Fruit fly (Drosophila melanogaster) whole organism, embryonic: ENCODE measurements around the gene CG15891.
A peak's percentile ranks its signal among the peaks of the same experiment; 100 is the strongest.

Source experiments
- ATbp ChIP-seq: fragments of 200-800 bp; sonication (Bioruptor generic); optimal IDR thresholded peaks from 2 replicates; lab custom pipeline; 2017; ENCODE audit warnings: missing biosample characterization, mild to moderate bottlenecking, missing genetic modification characterization, missing genetic modification reagents
- Bdp1 ChIP-seq: fragments of 200-800 bp; sonication (Bioruptor generic); optimal IDR thresholded peaks from 3 replicates; lab custom pipeline; 2016; ENCODE audit warnings: missing biosample characterization, missing genetic modification characterization
- Blimp-1 ChIP-seq: fragments of 200-800 bp; sonication (Bioruptor generic); optimal IDR thresholded peaks from 3 replicates; lab custom pipeline; 2018; ENCODE audit warnings: missing biosample characterization, missing genetic modification characterization, mild to moderate bottlenecking, moderate library complexity, missing genetic modification reagents
- CG10147 ChIP-seq: fragments of 200-800 bp; sonication (Bioruptor generic); optimal IDR thresholded peaks from 2 replicates; lab custom pipeline; 2019; ENCODE audit warnings: missing biosample characterization, mild to moderate bottlenecking, missing genetic modification characterization, moderate library complexity
- CG10321 ChIP-seq: fragments of 200-800 bp; sonication (Bioruptor generic); IDR thresholded peaks from 2 replicates; pipeline ENCODE4 v1.3.6; 2022; ENCODE audit warnings: missing biosample characterization, missing genetic modification characterization
- CG10431 ChIP-seq: fragments of 200-800 bp; sonication (Bioruptor generic); optimal IDR thresholded peaks from 3 replicates; lab custom pipeline; 2018; ENCODE audit warnings: missing biosample characterization, mild to moderate bottlenecking, missing genetic modification characterization
- CG11695 ChIP-seq: fragments of 200-800 bp; sonication (Bioruptor generic); IDR thresholded peaks from 3 replicates; pipeline ENCODE4 v1.3.6; 2022; ENCODE audit warnings: missing biosample characterization, missing genetic modification characterization
- CG11696 ChIP-seq: fragments of 200-800 bp; sonication (Bioruptor generic); IDR thresholded peaks from 2 replicates; pipeline ENCODE4 v1.3.6; 2022; ENCODE audit warnings: missing biosample characterization, missing genetic modification characterization
- CG11723 ChIP-seq: fragments of 200-800 bp; sonication (Bioruptor generic); optimal IDR thresholded peaks from 2 replicates; lab custom pipeline; 2017; ENCODE audit warnings: missing biosample characterization, mild to moderate bottlenecking, missing genetic modification characterization
- CG1233 ChIP-seq: fragments of 200-800 bp; sonication (Bioruptor generic); optimal IDR thresholded peaks from 4 replicates; lab custom pipeline; 2018; ENCODE audit warnings: missing biosample characterization, mild to moderate bottlenecking, missing genetic modification characterization
- CG12391 ChIP-seq: fragments of 200-800 bp; sonication (Bioruptor generic); optimal IDR thresholded peaks from 3 replicates; lab custom pipeline; 2018; ENCODE audit warnings: missing biosample characterization, mild to moderate bottlenecking, missing genetic modification characterization, moderate library complexity
- CG15011 ChIP-seq: fragments of 200-800 bp; sonication (Bioruptor generic); optimal IDR thresholded peaks from 3 replicates; lab custom pipeline; 2018; ENCODE audit warnings: missing biosample characterization, mild to moderate bottlenecking, missing genetic modification characterization
- CG15601 ChIP-seq: fragments of 200-800 bp; sonication (Bioruptor generic); optimal IDR thresholded peaks from 3 replicates; lab custom pipeline; 2019; ENCODE audit warnings: missing biosample characterization, mild to moderate bottlenecking, missing genetic modification characterization, moderate library complexity
- CG17612 ChIP-seq: fragments of 200-800 bp; sonication (Bioruptor generic); IDR thresholded peaks from 2 replicates; pipeline ENCODE4 v1.3.6; 2022; ENCODE audit warnings: missing biosample characterization, missing genetic modification characterization
- CG3065 ChIP-seq: fragments of 200-800 bp; sonication (Bioruptor generic); optimal IDR thresholded peaks from 2 replicates; lab custom pipeline; 2016; ENCODE audit warnings: missing biosample characterization, missing genetic modification characterization
- CG3163 ChIP-seq: fragments of 200-800 bp; sonication (Bioruptor generic); optimal IDR thresholded peaks from 3 replicates; lab custom pipeline; 2016; ENCODE audit warnings: missing biosample characterization, missing genetic modification characterization
- CG32532 ChIP-seq: fragments of 200-800 bp; sonication (Bioruptor generic); IDR thresholded peaks from 2 replicates; pipeline ENCODE4 v1.3.6; 2022; ENCODE audit warnings: missing biosample characterization, missing genetic modification characterization
- CG43689 ChIP-seq: fragments of 200-800 bp; sonication (Bioruptor generic); IDR thresholded peaks from 2 replicates; pipeline ENCODE4 v1.3.6; 2022; ENCODE audit warnings: missing biosample characterization, missing genetic modification characterization
- CG6683 ChIP-seq: fragments of 200-800 bp; sonication (Bioruptor generic); optimal IDR thresholded peaks from 2 replicates; lab custom pipeline; 2017; ENCODE audit warnings: missing biosample characterization, mild to moderate bottlenecking, missing genetic modification characterization, missing genetic modification reagents
- CG6689 ChIP-seq: fragments of 200-800 bp; sonication (Bioruptor generic); IDR thresholded peaks from 2 replicates; pipeline ENCODE4 v1.3.6; 2022; ENCODE audit warnings: missing biosample characterization, missing genetic modification characterization
- CG6854 ChIP-seq: fragments of 200-800 bp; sonication (Bioruptor generic); optimal IDR thresholded peaks from 3 replicates; lab custom pipeline; 2017; ENCODE audit warnings: missing biosample characterization, mild to moderate bottlenecking, missing genetic modification characterization
- CG7357 ChIP-seq: fragments of 200-800 bp; sonication (Bioruptor generic); IDR thresholded peaks from 3 replicates; pipeline ENCODE4 v1.3.6; 2022; ENCODE audit warnings: missing biosample characterization, missing genetic modification characterization
- CG7987 ChIP-seq: fragments of 200-800 bp; sonication (Bioruptor generic); optimal IDR thresholded peaks from 2 replicates; lab custom pipeline; 2018; ENCODE audit warnings: missing biosample characterization, mild to moderate bottlenecking, missing genetic modification characterization, moderate library complexity
- CG8765 ChIP-seq: fragments of 200-800 bp; sonication (Bioruptor generic); IDR thresholded peaks from 2 replicates; pipeline ENCODE4 v1.3.6; 2022; ENCODE audit warnings: missing biosample characterization, missing genetic modification characterization
- CTCF ChIP-seq: fragments of 200-800 bp; sonication (Bioruptor generic); optimal IDR thresholded peaks from 2 replicates; lab custom pipeline; 2017; ENCODE audit warnings: missing biosample characterization, mild to moderate bottlenecking, missing genetic modification characterization, moderate library complexity
- Fer2 ChIP-seq: fragments of 200-800 bp; sonication (Bioruptor generic); optimal IDR thresholded peaks from 2 replicates; lab custom pipeline; 2018; ENCODE audit warnings: missing biosample characterization, mild to moderate bottlenecking, missing genetic modification characterization, moderate library complexity
- Fer3 ChIP-seq: fragments of 200-800 bp; sonication (Bioruptor generic); optimal IDR thresholded peaks from 2 replicates; lab custom pipeline; 2018; ENCODE audit warnings: missing biosample characterization, mild to moderate bottlenecking, missing genetic modification characterization, moderate library complexity
- Hr3 ChIP-seq: fragments of 200-800 bp; sonication (Bioruptor generic); optimal IDR thresholded peaks from 3 replicates; lab custom pipeline; 2016; ENCODE audit warnings: missing biosample characterization, missing genetic modification characterization
- Hr39 ChIP-seq: fragments of >200 bp; optimal IDR thresholded peaks from 2 replicates; lab custom pipeline; 2017
- Lhr ChIP-seq: fragments of 200-800 bp; sonication (Bioruptor generic); optimal IDR thresholded peaks from 3 replicates; lab custom pipeline; 2017; ENCODE audit warnings: mild to moderate bottlenecking, missing biosample characterization, missing genetic modification reagents, missing genetic modification characterization
- Scr ChIP-seq: fragments of 200-800 bp; sonication (Bioruptor generic); IDR thresholded peaks from 2 replicates; pipeline ENCODE4 v1.3.6; 2022; ENCODE audit warnings: missing biosample characterization, missing genetic modification characterization; ENCODE audit not compliant: partially characterized antibody
- bbx ChIP-seq: fragments of 200-800 bp; sonication (Bioruptor generic); IDR thresholded peaks from 2 replicates; pipeline ENCODE4 v1.3.6; 2022; ENCODE audit warnings: missing biosample characterization, missing genetic modification characterization; ENCODE audit not compliant: partially characterized antibody
- crol ChIP-seq: fragments of 200-800 bp; sonication (Bioruptor generic); IDR thresholded peaks from 2 replicates; pipeline ENCODE4 v1.3.6; 2022; ENCODE audit warnings: missing biosample characterization, missing genetic modification characterization
- en ChIP-seq: fragments of 200-800 bp; sonication (Bioruptor generic); optimal IDR thresholded peaks from 2 replicates; lab custom pipeline; 2016; ENCODE audit warnings: missing biosample characterization, missing genetic modification characterization
- gcm2 ChIP-seq: fragments of 200-800 bp; sonication (Bioruptor generic); optimal IDR thresholded peaks from 2 replicates; lab custom pipeline; 2016; ENCODE audit warnings: missing biosample characterization, missing genetic modification characterization
- gro ChIP-seq: fragments of 200-800 bp; sonication (Bioruptor generic); optimal IDR thresholded peaks from 2 replicates; lab custom pipeline; 2016; ENCODE audit warnings: missing biosample characterization, missing genetic modification characterization
- kah ChIP-seq: fragments of 200-800 bp; sonication (Bioruptor generic); optimal IDR thresholded peaks from 2 replicates; lab custom pipeline; 2018; ENCODE audit warnings: missing biosample characterization, mild to moderate bottlenecking, missing genetic modification characterization
- lmd ChIP-seq: fragments of 200-800 bp; sonication (Bioruptor generic); IDR thresholded peaks from 2 replicates; pipeline ENCODE4 v1.3.6; 2022; ENCODE audit warnings: missing biosample characterization, missing genetic modification characterization
- mam ChIP-seq: fragments of 200-800 bp; sonication (Bioruptor generic); optimal IDR thresholded peaks from 3 replicates; lab custom pipeline; 2016; ENCODE audit warnings: missing biosample characterization, missing genetic modification characterization
- nerfin-2 ChIP-seq: fragments of 200-800 bp; sonication (Bioruptor generic); IDR thresholded peaks from 2 replicates; pipeline ENCODE4 v1.3.6; 2022; ENCODE audit warnings: missing biosample characterization, missing genetic modification characterization; ENCODE audit not compliant: partially characterized antibody
- p53 ChIP-seq: fragments of 200-800 bp; sonication (Bioruptor generic); optimal IDR thresholded peaks from 2 replicates; lab custom pipeline; 2016; ENCODE audit warnings: missing biosample characterization, missing genetic modification characterization
- schlank ChIP-seq: fragments of 200-800 bp; sonication (Bioruptor generic); optimal IDR thresholded peaks from 2 replicates; lab custom pipeline; 2018; ENCODE audit warnings: missing biosample characterization, mild to moderate bottlenecking, missing genetic modification characterization
- scrt ChIP-seq: fragments of 200-800 bp; sonication (Bioruptor generic); optimal IDR thresholded peaks from 2 replicates; lab custom pipeline; 2018; ENCODE audit warnings: missing biosample characterization, mild to moderate bottlenecking, missing genetic modification characterization, moderate library complexity
- seq ChIP-seq: fragments of 200-800 bp; sonication (Bioruptor generic); IDR thresholded peaks from 2 replicates; pipeline ENCODE4 v1.3.6; 2022; ENCODE audit warnings: missing biosample characterization, missing genetic modification characterization
- slbo ChIP-seq: fragments of 200-800 bp; sonication (Bioruptor generic); IDR thresholded peaks from 2 replicates; pipeline ENCODE4 v1.3.6; 2022; ENCODE audit warnings: missing biosample characterization, missing genetic modification characterization
- sr ChIP-seq: fragments of 200-800 bp; sonication (Bioruptor generic); IDR thresholded peaks from 3 replicates; pipeline ENCODE4 v1.3.6; 2022; ENCODE audit warnings: missing biosample characterization, missing genetic modification characterization
- stc ChIP-seq: fragments of 200-800 bp; sonication (Bioruptor generic); IDR thresholded peaks from 2 replicates; pipeline ENCODE4 v1.3.6; 2022; ENCODE audit warnings: missing biosample characterization, missing genetic modification characterization
- unpg ChIP-seq: fragments of 200-800 bp; sonication (Bioruptor generic); optimal IDR thresholded peaks from 3 replicates; lab custom pipeline; 2018; ENCODE audit warnings: missing biosample characterization, mild to moderate bottlenecking, missing genetic modification characterization, moderate library complexity
- vvl ChIP-seq: fragments of 200-800 bp; sonication (Bioruptor generic); IDR thresholded peaks from 2 replicates; pipeline ENCODE4 v1.3.6; 2022; ENCODE audit warnings: missing biosample characterization, missing genetic modification characterization
- z ChIP-seq: fragments of 200-800 bp; sonication (Bioruptor generic); IDR thresholded peaks from 3 replicates; pipeline ENCODE4 v1.3.6; 2022; ENCODE audit warnings: missing biosample characterization, missing genetic modification characterization
- zfh2 ChIP-seq: fragments of 200-800 bp; sonication (Bioruptor generic); optimal IDR thresholded peaks from 2 replicates; lab custom pipeline; 2016; ENCODE audit warnings: missing biosample characterization, missing genetic modification characterization

The CG15891 gene

dm6 chrX:6340593-6341068, 45.5 kb upstream of the CG15891 start (continued):
- no peak for TF ChIP-seq CG7987 (GFP tag; lab: Kevin White, UChicago)
- TF ChIP-seq Lhr, result peak; percentile 38
- peak; percentile 52; the same call in 1 of the 2 replicates for TF ChIP-seq vvl (GFP tag; lab: Robert Waterston, UW)
- TF ChIP-seq CG11696, result peak; percentile 34; the same call in 1 of the 2 replicates
- peak; percentile 72 for TF ChIP-seq unpg (GFP tag; lab: Kevin White, UChicago)
- TF ChIP-seq CG32532 (GFP tag; lab: Robert Waterston, UW), result peak; percentile 75; the same call in 1 of the 2 replicates
- no peak for TF ChIP-seq z (GFP tag; lab: Robert Waterston, UW)
- peak; percentile 72 for TF ChIP-seq CG12391 (tag; lab: Kevin White, UChicago)
- no peak for TF ChIP-seq CG43689 (GFP tag; lab: Robert Waterston, UW)
- TF ChIP-seq en (GFP tag; lab: Kevin White, UChicago), result no peak
- TF ChIP-seq Fer2 (tag; lab: Kevin White, UChicago), result peak; percentile 46
- TF ChIP-seq CG3163, result no peak
- TF ChIP-seq scrt (GFP tag; lab: Kevin White, UChicago), result peak; percentile 74
- peak; percentile 56; the same call in 1 of the 2 replicates for TF ChIP-seq seq (GFP tag; lab: Robert Waterston, UW)
- peak; percentile 62 for TF ChIP-seq Fer3 (tag; lab: Kevin White, UChicago)
- no peak for TF ChIP-seq crol (GFP tag; lab: Robert Waterston, UW)
- peak; percentile 77 for TF ChIP-seq CG15011 (GFP tag; lab: Kevin White, UChicago)
- no peak for TF ChIP-seq CG8765
- TF ChIP-seq stc (GFP tag; lab: Robert Waterston, UW), result 0 out of 2 replicates have a peak, but pooled peaks have one; percentile 34
- no peak for TF ChIP-seq sr (GFP tag; lab: Robert Waterston, UW)
- TF ChIP-seq mam, result peak; percentile 47
- TF ChIP-seq Blimp-1 (GFP tag; lab: Kevin White, UChicago), result no peak
- TF ChIP-seq p53, result no peak
- 0 out of 3 replicates have a peak, but pooled peaks have one; percentile 40 for TF ChIP-seq CG7357 (GFP tag; lab: Robert Waterston, UW)
- TF ChIP-seq kah, result peak; percentile 51
- no peak for TF ChIP-seq gro (GFP tag; lab: Kevin White, UChicago)
- peak; percentile 74 for TF ChIP-seq CG6854 (GFP tag; lab: Kevin White, UChicago)
- TF ChIP-seq schlank (tag; lab: Kevin White, UChicago), result peak; percentile 64
- TF ChIP-seq CG17612, result 0 out of 2 replicates have a peak, but pooled peaks have one; percentile 28
- no peak for TF ChIP-seq CG10321
- TF ChIP-seq CG15601 (tag; lab: Kevin White, UChicago), result peak; percentile 75
- peak; percentile 8 for TF ChIP-seq Bdp1 (GFP tag; lab: Kevin White, UChicago)
- TF ChIP-seq CG1233 (GFP tag; lab: Kevin White, UChicago), result peak; percentile 76
- TF ChIP-seq nerfin-2, result no peak
- TF ChIP-seq gcm2 (GFP tag; lab: Kevin White, UChicago), result peak; percentile 27
- no peak for TF ChIP-seq CG3065 (GFP tag; lab: Kevin White, UChicago)
- TF ChIP-seq CG10431, result peak; percentile 61
- peak; percentile 80; the same call in 2 of the 3 replicates for TF ChIP-seq CG11695
- no peak for TF ChIP-seq bbx (GFP tag; lab: Robert Waterston, UW)
- peak; percentile 79 for TF ChIP-seq CG11723
- TF ChIP-seq zfh2, result peak; percentile 49
- TF ChIP-seq lmd (GFP tag; lab: Robert Waterston, UW), result peak; percentile 58
- peak; percentile 73 for TF ChIP-seq CG6689
- TF ChIP-seq slbo (GFP tag; lab: Robert Waterston, UW), result no peak; the same call in none of the 2 replicates
- TF ChIP-seq ATbp (GFP tag; lab: Kevin White, UChicago), result peak; percentile 62
- TF ChIP-seq Hr3 (GFP tag; lab: Kevin White, UChicago), result peak; percentile 34
- TF ChIP-seq CG6683 (GFP tag; lab: Kevin White, UChicago), result peak; percentile 57
- no peak for TF ChIP-seq Scr (GFP tag; lab: Robert Waterston, UW)
- TF ChIP-seq CTCF, result peak; percentile 39
- TF ChIP-seq Hr39, result no peak
- TF ChIP-seq CG10147 (GFP tag; lab: Kevin White, UChicago), result peak; percentile 91
